Fruit fly (Drosophila melanogaster) whole organism, embryonic: ENCODE results near the gene Rim2.

Source experiments
- Adf1 ChIP-seq: fragments of 200-800 bp; sonication (Bioruptor generic); IDR thresholded peaks from 2 replicates; pipeline ENCODE4 v1.3.6; 2022; ENCODE audit warnings: missing biosample characterization, missing genetic modification characterization
- Atf6 ChIP-seq: fragments of 200-800 bp; sonication (Bioruptor generic); IDR thresholded peaks from 2 replicates; pipeline ENCODE4 v1.3.6; 2022; ENCODE audit warnings: missing biosample characterization, missing genetic modification characterization
- Blimp-1 ChIP-seq: fragments of 200-800 bp; sonication (Bioruptor generic); optimal IDR thresholded peaks from 3 replicates; lab custom pipeline; 2018; ENCODE audit warnings: missing biosample characterization, missing genetic modification characterization, mild to moderate bottlenecking, moderate library complexity, missing genetic modification reagents
- BtbVII ChIP-seq: fragments of 200-800 bp; sonication (Bioruptor generic); optimal IDR thresholded peaks from 3 replicates; lab custom pipeline; 2017; ENCODE audit warnings: missing biosample characterization, mild to moderate bottlenecking, missing genetic modification characterization
- CG10959 ChIP-seq: fragments of 200-800 bp; sonication (Bioruptor generic); IDR thresholded peaks from 2 replicates; pipeline ENCODE4 v1.3.6; 2022; ENCODE audit warnings: missing biosample characterization, missing genetic modification characterization
- CG12391 ChIP-seq: fragments of 200-800 bp; sonication (Bioruptor generic); optimal IDR thresholded peaks from 3 replicates; lab custom pipeline; 2018; ENCODE audit warnings: missing biosample characterization, mild to moderate bottlenecking, missing genetic modification characterization, moderate library complexity
- CG14860 ChIP-seq: fragments of 200-800 bp; sonication (Bioruptor generic); IDR thresholded peaks from 3 replicates; pipeline ENCODE4 v1.3.6; 2022; ENCODE audit warnings: missing biosample characterization, missing genetic modification characterization; ENCODE audit not compliant: partially characterized antibody
- CG15073 ChIP-seq: fragments of 200-800 bp; sonication (Bioruptor generic); optimal IDR thresholded peaks from 2 replicates; lab custom pipeline; 2016; ENCODE audit warnings: missing biosample characterization, missing genetic modification characterization
- CG15479 ChIP-seq: fragments of 200-800 bp; sonication (Bioruptor generic); optimal IDR thresholded peaks from 3 replicates; lab custom pipeline; 2019; ENCODE audit warnings: missing biosample characterization, mild to moderate bottlenecking, missing genetic modification characterization, moderate library complexity
- CG2875 ChIP-seq: fragments of 200-800 bp; sonication (Bioruptor generic); optimal IDR thresholded peaks from 2 replicates; lab custom pipeline; 2017; ENCODE audit warnings: missing biosample characterization, mild to moderate bottlenecking, missing genetic modification characterization, missing genetic modification reagents
- CG30431 ChIP-seq: fragments of 200-800 bp; sonication (Bioruptor generic); optimal IDR thresholded peaks from 2 replicates; lab custom pipeline; 2017; ENCODE audit warnings: missing biosample characterization, missing genetic modification characterization
- CG3163 ChIP-seq: fragments of 200-800 bp; sonication (Bioruptor generic); optimal IDR thresholded peaks from 3 replicates; lab custom pipeline; 2016; ENCODE audit warnings: missing biosample characterization, missing genetic modification characterization
- CG6272 ChIP-seq: fragments of 200-800 bp; sonication (Bioruptor generic); IDR thresholded peaks from 2 replicates; pipeline ENCODE4 v1.3.6; 2022; ENCODE audit warnings: missing biosample characterization, missing genetic modification characterization
- Dip2 ChIP-seq: fragments of 200-800 bp; sonication (Bioruptor generic); IDR thresholded peaks from 2 replicates; pipeline ENCODE4 v1.3.6; 2022; ENCODE audit warnings: missing biosample characterization, missing genetic modification characterization
- Dref ChIP-seq: fragments of 200-800 bp; sonication (Bioruptor generic); IDR thresholded peaks from 2 replicates; pipeline ENCODE4 v1.3.6; 2022; ENCODE audit warnings: missing biosample characterization, missing genetic modification characterization
- Fer3 ChIP-seq: fragments of 200-800 bp; sonication (Bioruptor generic); optimal IDR thresholded peaks from 2 replicates; lab custom pipeline; 2018; ENCODE audit warnings: missing biosample characterization, mild to moderate bottlenecking, missing genetic modification characterization, moderate library complexity
- Gsc ChIP-seq: fragments of 200-800 bp; sonication (Bioruptor generic); IDR thresholded peaks from 2 replicates; pipeline ENCODE4 v1.3.6; 2022; ENCODE audit warnings: missing biosample characterization, missing genetic modification characterization
- HLHmδ ChIP-seq: fragments of 200-800 bp; sonication (Bioruptor generic); optimal IDR thresholded peaks from 2 replicates; lab custom pipeline; 2018; ENCODE audit warnings: missing biosample characterization, mild to moderate bottlenecking, missing genetic modification characterization, moderate library complexity
- PHDP ChIP-seq: fragments of 200-800 bp; sonication (Bioruptor generic); optimal IDR thresholded peaks from 3 replicates; lab custom pipeline; 2018; ENCODE audit warnings: missing biosample characterization, mild to moderate bottlenecking, missing genetic modification characterization, moderate library complexity
- Ravus ChIP-seq: fragments of 200-800 bp; sonication (Bioruptor generic); IDR thresholded peaks from 2 replicates; pipeline ENCODE4 v1.3.6; 2022; ENCODE audit warnings: missing biosample characterization, missing genetic modification characterization
- Xbp1 ChIP-seq: fragments of 200-800 bp; sonication (Bioruptor generic); optimal IDR thresholded peaks from 3 replicates; lab custom pipeline; 2016; ENCODE audit warnings: missing biosample characterization, mild to moderate bottlenecking, missing genetic modification characterization
- abd-A ChIP-seq: fragments of 200-800 bp; sonication (Bioruptor generic); optimal IDR thresholded peaks from 3 replicates; lab custom pipeline; 2019; ENCODE audit warnings: missing biosample characterization, mild to moderate bottlenecking, missing genetic modification characterization, moderate library complexity
- ato ChIP-seq: fragments of 200-800 bp; sonication (Bioruptor generic); IDR thresholded peaks from 2 replicates; pipeline ENCODE4 v1.3.6; 2022; ENCODE audit warnings: missing biosample characterization, missing genetic modification characterization; ENCODE audit not compliant: partially characterized antibody
- br ChIP-seq: fragments of >200 bp; optimal IDR thresholded peaks from 2 replicates; lab custom pipeline; 2017
- cg ChIP-seq: fragments of 200-800 bp; sonication (Bioruptor generic); optimal IDR thresholded peaks from 3 replicates; lab custom pipeline; 2019; ENCODE audit warnings: missing biosample characterization, mild to moderate bottlenecking, missing genetic modification characterization, moderate library complexity
- chinmo ChIP-seq: fragments of 200-800 bp; sonication (Bioruptor generic); IDR thresholded peaks from 4 replicates; pipeline ENCODE4 v1.3.6; 2022; ENCODE audit warnings: missing biosample characterization, missing genetic modification characterization; ENCODE audit not compliant: partially characterized antibody
- ci ChIP-seq: fragments of 200-800 bp; sonication (Bioruptor generic); IDR thresholded peaks from 3 replicates; pipeline ENCODE4 v1.3.6; 2022; ENCODE audit warnings: missing biosample characterization, missing genetic modification characterization
- crc ChIP-seq: fragments of 200-800 bp; sonication (Bioruptor generic); optimal IDR thresholded peaks from 2 replicates; lab custom pipeline; 2016; ENCODE audit warnings: missing biosample characterization, missing genetic modification characterization
- crol ChIP-seq: fragments of 200-800 bp; sonication (Bioruptor generic); IDR thresholded peaks from 2 replicates; pipeline ENCODE4 v1.3.6; 2022; ENCODE audit warnings: missing biosample characterization, missing genetic modification characterization
- ewg ChIP-seq: fragments of 200-800 bp; sonication (Bioruptor generic); optimal IDR thresholded peaks from 3 replicates; lab custom pipeline; 2017; ENCODE audit warnings: mild to moderate bottlenecking, missing biosample characterization, missing genetic modification reagents, missing genetic modification characterization
- fru ChIP-seq: fragments of >200 bp; optimal IDR thresholded peaks from 2 replicates; lab custom pipeline; 2017
- lilli ChIP-seq: fragments of 200-800 bp; sonication (Bioruptor generic); optimal IDR thresholded peaks from 3 replicates; lab custom pipeline; 2016; ENCODE audit warnings: missing biosample characterization, missing genetic modification characterization
- oc ChIP-seq: fragments of 200-800 bp; sonication (Bioruptor generic); optimal IDR thresholded peaks from 2 replicates; lab custom pipeline; 2018; ENCODE audit warnings: missing biosample characterization, mild to moderate bottlenecking, missing genetic modification characterization, moderate library complexity
- onecut ChIP-seq: fragments of 200-800 bp; sonication (Bioruptor generic); IDR thresholded peaks from 2 replicates; pipeline ENCODE4 v1.3.6; 2022; ENCODE audit warnings: missing biosample characterization, missing genetic modification characterization
- pros ChIP-seq: fragments of 200-800 bp; sonication (Bioruptor generic); optimal IDR thresholded peaks from 3 replicates; lab custom pipeline; 2019; ENCODE audit warnings: missing biosample characterization, mild to moderate bottlenecking, missing genetic modification characterization, moderate library complexity
- psq ChIP-seq: fragments of 200-800 bp; sonication (Bioruptor generic); optimal IDR thresholded peaks from 2 replicates; lab custom pipeline; 2017; ENCODE audit warnings: missing biosample characterization, missing genetic modification characterization
- ranshi ChIP-seq: fragments of 200-800 bp; sonication (Bioruptor generic); IDR thresholded peaks from 2 replicates; pipeline ENCODE4 v1.3.6; 2022; ENCODE audit warnings: missing biosample characterization, missing genetic modification characterization
- salm ChIP-seq: fragments of 200-800 bp; sonication (Bioruptor generic); optimal IDR thresholded peaks from 2 replicates; lab custom pipeline; 2018; ENCODE audit warnings: missing biosample characterization, mild to moderate bottlenecking, missing genetic modification characterization
- sens ChIP-seq: fragments of 200-800 bp; sonication (Bioruptor generic); peaks from one replicate; lab custom pipeline; 2016; ENCODE audit warnings: missing biosample characterization, missing genetic modification characterization
- sug ChIP-seq: fragments of 200-800 bp; optimal IDR thresholded peaks from 2 replicates; lab custom pipeline; 2019; ENCODE audit warnings: missing biosample characterization, mild to moderate bottlenecking, missing genetic modification characterization, moderate library complexity
- toy ChIP-seq: fragments of 200-800 bp; sonication (Bioruptor generic); IDR thresholded peaks from 2 replicates; pipeline ENCODE4 v1.3.6; 2022; ENCODE audit warnings: missing biosample characterization, missing genetic modification characterization
- zen2 ChIP-seq: fragments of 200-800 bp; sonication (Bioruptor generic); IDR thresholded peaks from 3 replicates; pipeline ENCODE4 v1.3.6; 2022; ENCODE audit warnings: missing biosample characterization, missing genetic modification characterization; ENCODE audit not compliant: partially characterized antibody
- zf30C ChIP-seq: fragments of 200-800 bp; sonication (Bioruptor generic); optimal IDR thresholded peaks from 3 replicates; lab custom pipeline; 2018; ENCODE audit warnings: missing biosample characterization, mild to moderate bottlenecking, missing genetic modification characterization
- zfh1 ChIP-seq: fragments of 200-800 bp; sonication (Bioruptor generic); IDR thresholded peaks from 3 replicates; pipeline ENCODE4 v1.3.6; 2022; ENCODE audit warnings: missing biosample characterization, missing genetic modification characterization

The Rim2 gene

dm6 chr2L:1672111-1672718 is 52.0 kb downstream of the Rim2 start:
- no peak for TF ChIP-seq CG10959 (GFP tag; lab: Robert Waterston, UW)
- TF ChIP-seq CG3163 = no peak
- peak; percentile 15 for TF ChIP-seq Blimp-1 (GFP tag; lab: Kevin White, UChicago)
- no peak for TF ChIP-seq psq (GFP tag; lab: Kevin White, UChicago)
- no peak for TF ChIP-seq oc
- no peak for TF ChIP-seq ranshi (GFP tag; lab: Robert Waterston, UW)
- TF ChIP-seq CG6272 = no peak
- peak; percentile 78 for TF ChIP-seq pros (GFP tag; lab: Kevin White, UChicago)
- TF ChIP-seq Atf6 (GFP tag; lab: Robert Waterston, UW) = no peak
- TF ChIP-seq ato = no peak
- TF ChIP-seq sens = no peak
- 0 out of 3 replicates have a peak, but pooled peaks have one; percentile 30 for TF ChIP-seq ci (GFP tag; lab: Robert Waterston, UW)
- no peak for TF ChIP-seq zen2 (GFP tag; lab: Robert Waterston, UW)
- no peak for TF ChIP-seq BtbVII
- TF ChIP-seq chinmo = peak; percentile 92
- no peak for TF ChIP-seq Xbp1 (GFP tag; lab: Kevin White, UChicago)
- no peak for TF ChIP-seq HLHmδ (GFP tag; lab: Kevin White, UChicago)
- TF ChIP-seq Adf1 = no peak
- TF ChIP-seq abd-A (tag; lab: Kevin White, UChicago) = peak; percentile 29
- TF ChIP-seq Gsc (GFP tag; lab: Robert Waterston, UW) = no peak
- no peak for TF ChIP-seq Ravus (GFP tag; lab: Robert Waterston, UW)
- no peak for TF ChIP-seq Dip2
- TF ChIP-seq lilli (GFP tag; lab: Kevin White, UChicago) = no peak
- TF ChIP-seq zfh1 (GFP tag; lab: Robert Waterston, UW) = no peak
- peak; percentile 30 for TF ChIP-seq cg (GFP tag; lab: Kevin White, UChicago)
- TF ChIP-seq toy (GFP tag; lab: Robert Waterston, UW) = no peak
- TF ChIP-seq ewg (GFP tag; lab: Kevin White, UChicago) = peak; percentile 73
- no peak for TF ChIP-seq Fer3 (tag; lab: Kevin White, UChicago)
- TF ChIP-seq CG2875 = no peak
- peak; percentile 66; the same call in 1 of the 2 replicates for TF ChIP-seq crol
- peak; percentile 93 for TF ChIP-seq onecut (GFP tag; lab: Robert Waterston, UW)
- TF ChIP-seq CG15073 = no peak
- TF ChIP-seq CG12391 (tag; lab: Kevin White, UChicago) = no peak
- no peak for TF ChIP-seq fru
- TF ChIP-seq CG15479 (GFP tag; lab: Kevin White, UChicago) = no peak
- no peak for TF ChIP-seq crc (GFP tag; lab: Kevin White, UChicago)
- TF ChIP-seq PHDP (tag; lab: Kevin White, UChicago) = no peak
- no peak for TF ChIP-seq CG14860 (GFP tag; lab: Robert Waterston, UW)
- no peak for TF ChIP-seq sug (tag; lab: Kevin White, UChicago)
- no peak for TF ChIP-seq salm (tag; lab: Kevin White, UChicago)
- TF ChIP-seq br (lab: Kevin White, UChicago) = no peak
- no peak for TF ChIP-seq CG30431 (GFP tag; lab: Kevin White, UChicago)
- TF ChIP-seq zf30C (GFP tag; lab: Kevin White, UChicago) = no peak
- no peak for TF ChIP-seq Dref (GFP tag; lab: Robert Waterston, UW)
